Fruit fly (Drosophila melanogaster) whole organism, embryonic: ENCODE results near the gene CG14820.
A peak's percentile ranks its signal among the peaks of the same experiment; 100 is the strongest.

Source experiments
- Aef1 ChIP-seq: fragments of 200-800 bp; sonication (Bioruptor generic); IDR thresholded peaks from 3 replicates; pipeline ENCODE4 v1.3.6; 2022; ENCODE audit warnings: missing biosample characterization, missing genetic modification characterization
- CG10274 ChIP-seq: fragments of 200-800 bp; sonication (Bioruptor generic); optimal IDR thresholded peaks from 3 replicates; lab custom pipeline; 2017; ENCODE audit warnings: missing biosample characterization, mild to moderate bottlenecking, missing genetic modification characterization
- CG10654 ChIP-seq: fragments of 200-800 bp; sonication (Bioruptor generic); optimal IDR thresholded peaks from 2 replicates; lab custom pipeline; 2016; ENCODE audit warnings: missing biosample characterization, missing genetic modification characterization
- CG12104 ChIP-seq: fragments of 200-800 bp; sonication (Bioruptor generic); optimal IDR thresholded peaks from 3 replicates; lab custom pipeline; 2016; ENCODE audit warnings: missing biosample characterization, missing genetic modification characterization
- CG14860 ChIP-seq: fragments of 200-800 bp; sonication (Bioruptor generic); IDR thresholded peaks from 3 replicates; pipeline ENCODE4 v1.3.6; 2022; ENCODE audit warnings: missing biosample characterization, missing genetic modification characterization; ENCODE audit not compliant: partially characterized antibody
- CG15011 ChIP-seq: fragments of 200-800 bp; sonication (Bioruptor generic); optimal IDR thresholded peaks from 3 replicates; lab custom pipeline; 2018; ENCODE audit warnings: missing biosample characterization, mild to moderate bottlenecking, missing genetic modification characterization
- CG15601 ChIP-seq: fragments of 200-800 bp; sonication (Bioruptor generic); optimal IDR thresholded peaks from 3 replicates; lab custom pipeline; 2019; ENCODE audit warnings: missing biosample characterization, mild to moderate bottlenecking, missing genetic modification characterization, moderate library complexity
- CG16815 ChIP-seq: fragments of 200-800 bp; sonication (Bioruptor generic); optimal IDR thresholded peaks from 3 replicates; lab custom pipeline; 2017; ENCODE audit warnings: missing biosample characterization, mild to moderate bottlenecking, missing genetic modification characterization
- CG17612 ChIP-seq: fragments of 200-800 bp; sonication (Bioruptor generic); IDR thresholded peaks from 2 replicates; pipeline ENCODE4 v1.3.6; 2022; ENCODE audit warnings: missing biosample characterization, missing genetic modification characterization
- CG30431 ChIP-seq: fragments of 200-800 bp; sonication (Bioruptor generic); optimal IDR thresholded peaks from 2 replicates; lab custom pipeline; 2017; ENCODE audit warnings: missing biosample characterization, missing genetic modification characterization
- CG33213 ChIP-seq: fragments of 200-800 bp; sonication (Bioruptor generic); optimal IDR thresholded peaks from 3 replicates; lab custom pipeline; 2016; ENCODE audit warnings: missing biosample characterization, missing genetic modification characterization
- CG3838 ChIP-seq: fragments of 200-800 bp; sonication (Bioruptor generic); optimal IDR thresholded peaks from 3 replicates; lab custom pipeline; 2016; ENCODE audit warnings: missing biosample characterization, missing genetic modification characterization
- CG4820 ChIP-seq: fragments of 200-800 bp; sonication (Bioruptor generic); optimal IDR thresholded peaks from 3 replicates; lab custom pipeline; 2016; ENCODE audit warnings: missing biosample characterization, missing genetic modification characterization
- CG5245 ChIP-seq: fragments of 200-800 bp; sonication (Bioruptor generic); optimal IDR thresholded peaks from 3 replicates; lab custom pipeline; 2016; ENCODE audit warnings: missing biosample characterization, missing genetic modification characterization
- CG6791 ChIP-seq: fragments of 200-800 bp; sonication (Bioruptor generic); IDR thresholded peaks from 3 replicates; pipeline ENCODE4 v1.3.6; 2022; ENCODE audit warnings: missing biosample characterization, missing genetic modification characterization; ENCODE audit not compliant: partially characterized antibody
- CG8944 ChIP-seq: fragments of 200-800 bp; sonication (Bioruptor generic); optimal IDR thresholded peaks from 3 replicates; lab custom pipeline; 2016; ENCODE audit warnings: missing biosample characterization, missing genetic modification characterization
- CoRest ChIP-seq: fragments of 200-800 bp; sonication (Bioruptor generic); optimal IDR thresholded peaks from 3 replicates; lab custom pipeline; 2018; ENCODE audit warnings: missing biosample characterization, mild to moderate bottlenecking, missing genetic modification characterization, moderate library complexity
- D ChIP-seq, 2 experiments: fragments of 200-800 bp in 1 of 2; fragments of >200 bp in 1 of 2; sonication (Bioruptor generic) in 1 of 2; optimal IDR thresholded peaks; 2 replicates in 1 of 2; 3 replicates in 1 of 2; lab custom pipeline; 2017; ENCODE audit warnings: mild to moderate bottlenecking in 1 of 2, missing biosample characterization in 1 of 2, missing genetic modification characterization in 1 of 2, missing genetic modification reagents in 1 of 2
- Deaf1 ChIP-seq: fragments of 200-800 bp; optimal IDR thresholded peaks from 3 replicates; lab custom pipeline; 2019; ENCODE audit warnings: missing biosample characterization, mild to moderate bottlenecking, missing genetic modification characterization, moderate library complexity
- Dref ChIP-seq: fragments of 200-800 bp; sonication (Bioruptor generic); IDR thresholded peaks from 2 replicates; pipeline ENCODE4 v1.3.6; 2022; ENCODE audit warnings: missing biosample characterization, missing genetic modification characterization
- Eip74EF ChIP-seq, 2 experiments: fragments of 200-800 bp in 1 of 2; fragments of >200 bp in 1 of 2; sonication (Bioruptor generic) in 1 of 2; optimal IDR thresholded peaks; 2 replicates each; lab custom pipeline; 2017 to 2019; ENCODE audit warnings: missing biosample characterization in 2 of 2, missing genetic modification characterization in 2 of 2, mild to moderate bottlenecking in 1 of 2, moderate library complexity in 1 of 2
- Ets97D ChIP-seq: fragments of 200-800 bp; sonication (Bioruptor generic); optimal IDR thresholded peaks from 3 replicates; lab custom pipeline; 2016; ENCODE audit warnings: missing biosample characterization, missing genetic modification characterization
- Fer2 ChIP-seq: fragments of 200-800 bp; sonication (Bioruptor generic); optimal IDR thresholded peaks from 2 replicates; lab custom pipeline; 2018; ENCODE audit warnings: missing biosample characterization, mild to moderate bottlenecking, missing genetic modification characterization, moderate library complexity
- HmgD ChIP-seq: fragments of 200-800 bp; sonication (Bioruptor generic); optimal IDR thresholded peaks from 3 replicates; lab custom pipeline; 2016; ENCODE audit warnings: missing biosample characterization, missing genetic modification characterization
- Six4 ChIP-seq: fragments of 200-800 bp; sonication (Bioruptor generic); optimal IDR thresholded peaks from 2 replicates; lab custom pipeline; 2016; ENCODE audit warnings: missing biosample characterization, missing genetic modification characterization
- ase ChIP-seq: fragments of 200-800 bp; sonication (Bioruptor generic); IDR thresholded peaks from 3 replicates; pipeline ENCODE4 v1.3.6; 2022; ENCODE audit warnings: missing biosample characterization, missing genetic modification characterization
- bowl ChIP-seq: fragments of 200-800 bp; sonication (Bioruptor generic); IDR thresholded peaks from 2 replicates; pipeline ENCODE4 v1.3.6; 2022; ENCODE audit warnings: missing biosample characterization, missing genetic modification characterization
- chinmo ChIP-seq: fragments of 200-800 bp; sonication (Bioruptor generic); IDR thresholded peaks from 4 replicates; pipeline ENCODE4 v1.3.6; 2022; ENCODE audit warnings: missing biosample characterization, missing genetic modification characterization; ENCODE audit not compliant: partially characterized antibody
- crc ChIP-seq: fragments of 200-800 bp; sonication (Bioruptor generic); optimal IDR thresholded peaks from 2 replicates; lab custom pipeline; 2016; ENCODE audit warnings: missing biosample characterization, missing genetic modification characterization
- dimm ChIP-seq: fragments of 200-800 bp; sonication (Bioruptor generic); IDR thresholded peaks from 2 replicates; pipeline ENCODE4 v1.3.6; 2022; ENCODE audit warnings: missing biosample characterization, missing genetic modification characterization
- eve ChIP-seq, 2 experiments: fragments of >200 bp; optimal IDR thresholded peaks; 2 replicates each; lab custom pipeline; 2017; ENCODE audit warnings: missing biosample characterization in 2 of 2, missing genetic modification characterization in 2 of 2
- exex ChIP-seq: fragments of 200-800 bp; sonication (Bioruptor generic); optimal IDR thresholded peaks from 4 replicates; lab custom pipeline; 2018; ENCODE audit warnings: missing biosample characterization, mild to moderate bottlenecking, missing genetic modification characterization, moderate library complexity
- hb ChIP-seq: fragments of 200-800 bp; sonication (Bioruptor generic); IDR thresholded peaks from 3 replicates; pipeline ENCODE4 v1.3.6; 2022; ENCODE audit warnings: missing biosample characterization, missing genetic modification characterization; ENCODE audit not compliant: partially characterized antibody
- hbn ChIP-seq: fragments of 200-800 bp; sonication (Bioruptor generic); IDR thresholded peaks from 2 replicates; pipeline ENCODE4 v1.3.6; 2022; ENCODE audit warnings: missing biosample characterization, missing genetic modification characterization; ENCODE audit not compliant: partially characterized antibody
- hkb ChIP-seq, 2 experiments: fragments of 200-800 bp in 1 of 2; fragments of >200 bp in 1 of 2; sonication (Bioruptor generic) in 1 of 2; IDR thresholded peaks in 1 of 2; optimal IDR thresholded peaks in 1 of 2; 2 replicates each; pipeline versions ENCODE4 v1.3.6 to Lab custom; 2017 to 2022; ENCODE audit warnings: missing biosample characterization in 1 of 2, missing genetic modification characterization in 1 of 2
- jumu ChIP-seq: fragments of 200-800 bp; sonication (Bioruptor generic); optimal IDR thresholded peaks from 3 replicates; lab custom pipeline; 2016; ENCODE audit warnings: missing biosample characterization, missing genetic modification characterization
- ken ChIP-seq: fragments of 200-800 bp; sonication (Bioruptor generic); IDR thresholded peaks from 3 replicates; pipeline ENCODE4 v1.3.6; 2022; ENCODE audit warnings: missing biosample characterization, missing genetic modification characterization
- klu ChIP-seq: fragments of 200-800 bp; sonication (Bioruptor generic); IDR thresholded peaks from 2 replicates; pipeline ENCODE4 v1.3.6; 2022; ENCODE audit warnings: missing biosample characterization, missing genetic modification characterization
- kni ChIP-seq: fragments of 200-800 bp; sonication (Bioruptor generic); optimal IDR thresholded peaks from 3 replicates; lab custom pipeline; 2017; ENCODE audit warnings: mild to moderate bottlenecking, missing biosample characterization, missing genetic modification reagents, missing genetic modification characterization
- lov ChIP-seq, 2 experiments: fragments of 200-800 bp in 1 of 2; fragments of >200 bp in 1 of 2; sonication (Bioruptor generic) in 1 of 2; IDR thresholded peaks in 1 of 2; optimal IDR thresholded peaks in 1 of 2; 2 replicates in 1 of 2; 3 replicates in 1 of 2; pipeline versions ENCODE4 v1.3.6 to Lab custom; 2017 to 2022; ENCODE audit warnings: missing biosample characterization in 1 of 2, missing genetic modification characterization in 1 of 2
- sd ChIP-seq: fragments of 200-800 bp; sonication (Bioruptor generic); optimal IDR thresholded peaks from 3 replicates; lab custom pipeline; 2018; ENCODE audit warnings: missing biosample characterization, mild to moderate bottlenecking, missing genetic modification characterization, moderate library complexity
- seq ChIP-seq: fragments of 200-800 bp; sonication (Bioruptor generic); IDR thresholded peaks from 2 replicates; pipeline ENCODE4 v1.3.6; 2022; ENCODE audit warnings: missing biosample characterization, missing genetic modification characterization
- so ChIP-seq: fragments of 200-800 bp; sonication (Bioruptor generic); IDR thresholded peaks from 3 replicates; pipeline ENCODE4 v1.3.6; 2022; ENCODE audit warnings: missing biosample characterization, missing genetic modification characterization
- sr ChIP-seq: fragments of 200-800 bp; sonication (Bioruptor generic); IDR thresholded peaks from 3 replicates; pipeline ENCODE4 v1.3.6; 2022; ENCODE audit warnings: missing biosample characterization, missing genetic modification characterization
- sug ChIP-seq: fragments of 200-800 bp; optimal IDR thresholded peaks from 2 replicates; lab custom pipeline; 2019; ENCODE audit warnings: missing biosample characterization, mild to moderate bottlenecking, missing genetic modification characterization, moderate library complexity
- trem ChIP-seq: fragments of 200-800 bp; optimal IDR thresholded peaks from 3 replicates; lab custom pipeline; 2019; ENCODE audit warnings: missing biosample characterization, mild to moderate bottlenecking, missing genetic modification characterization, moderate library complexity
- wek ChIP-seq: fragments of 200-800 bp; sonication (Bioruptor generic); optimal IDR thresholded peaks from 3 replicates; lab custom pipeline; 2018; ENCODE audit warnings: missing biosample characterization, mild to moderate bottlenecking, missing genetic modification characterization, moderate library complexity

CG14820 gene

DNA sequence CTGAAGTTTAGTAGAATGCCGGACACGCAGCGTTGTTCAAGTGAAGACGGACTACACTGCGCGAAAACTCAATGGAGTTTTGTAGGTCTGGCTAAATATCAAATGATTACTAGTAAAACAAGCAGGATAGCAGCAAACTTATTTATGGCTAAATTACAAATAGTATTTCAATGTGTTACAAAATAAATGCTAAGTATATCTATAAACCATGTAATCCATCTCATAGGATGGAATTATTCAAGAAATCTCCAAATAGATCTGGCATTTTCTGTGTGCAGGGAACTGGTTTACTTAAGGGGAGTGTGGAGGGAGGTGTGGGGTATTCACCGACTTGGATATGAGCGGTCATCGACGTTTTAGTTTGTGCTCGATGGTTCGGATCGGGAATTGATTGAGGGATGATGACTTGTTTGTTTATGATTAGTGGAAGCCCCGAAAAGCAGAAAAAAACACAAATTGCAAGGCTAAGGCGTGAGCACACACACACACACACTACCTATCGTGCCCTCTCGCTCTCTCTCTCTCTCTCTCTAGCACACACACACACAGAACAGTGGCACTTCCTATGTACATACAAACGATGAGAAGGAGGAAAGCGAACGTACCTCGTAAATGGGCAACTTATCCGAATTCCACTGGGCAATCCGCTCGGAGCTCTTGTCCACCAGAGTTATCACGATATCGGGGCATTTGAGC lies 31.2 kb downstream of the CG14820 start (continued):
- TF ChIP-seq CG8944 (GFP tag; lab: Kevin White, UChicago): peak; percentile 79
- TF ChIP-seq CG10654: peak; percentile 72
- peak; percentile 34; the same call in 1 of the 2 replicates for TF ChIP-seq dimm (GFP tag; lab: Robert Waterston, UW)
- peak; percentile 48 for TF ChIP-seq Fer2 (tag; lab: Kevin White, UChicago)
- no peak for TF ChIP-seq hbn
- TF ChIP-seq Dref (GFP tag; lab: Robert Waterston, UW): no peak
- TF ChIP-seq lov (optimal IDR thresholded peaks at IDR 0.05; lab: Kevin White, UChicago): no peak
- TF ChIP-seq lov (GFP tag; IDR thresholded peaks at IDR 0.05; lab: Robert Waterston, UW): no peak
- TF ChIP-seq trem (tag; lab: Kevin White, UChicago): peak; percentile 70
- TF ChIP-seq chinmo (GFP tag; lab: Robert Waterston, UW): no peak
- 0 out of 3 replicates have a peak, but pooled peaks have one; percentile 20 for TF ChIP-seq ken (GFP tag; lab: Robert Waterston, UW)
- TF ChIP-seq CoRest: peak; percentile 88
- no peak for TF ChIP-seq exex (tag; lab: Kevin White, UChicago)
- peak; percentile 35 for TF ChIP-seq CG10274
- peak; percentile 36; the same call in 1 of the 2 replicates for TF ChIP-seq CG17612
- TF ChIP-seq CG6791 (GFP tag; lab: Robert Waterston, UW): no peak
- TF ChIP-seq Eip74EF (GFP tag; optimal IDR thresholded peaks at IDR 0.05; lab: Kevin White, UChicago): peak in 1 of 2 experiments; percentile 66
- peak; percentile 72 for TF ChIP-seq Aef1 (GFP tag; lab: Robert Waterston, UW)
- peak; percentile 70 for TF ChIP-seq wek (GFP tag; lab: Kevin White, UChicago)
- no peak for TF ChIP-seq hb
- TF ChIP-seq CG14860: no peak
- TF ChIP-seq sug (tag; lab: Kevin White, UChicago): no peak
- peak; percentile 83 for TF ChIP-seq CG4820
- TF ChIP-seq eve (GFP tag; optimal IDR thresholded peaks at IDR 0.05; lab: Kevin White, UChicago): no peak
- peak; percentile 64 for TF ChIP-seq CG5245 (GFP tag; lab: Kevin White, UChicago)
- TF ChIP-seq CG12104: peak; percentile 73
- TF ChIP-seq sd (tag; lab: Kevin White, UChicago): peak; percentile 24
- TF ChIP-seq jumu (GFP tag; lab: Kevin White, UChicago): peak; percentile 75
- peak; percentile 58; the same call in 2 of the 3 replicates for TF ChIP-seq ase (GFP tag; lab: Robert Waterston, UW)
- peak; percentile 75 for TF ChIP-seq crc (GFP tag; lab: Kevin White, UChicago)
- peak; percentile 67 for TF ChIP-seq CG16815
- TF ChIP-seq Six4 (GFP tag; lab: Kevin White, UChicago): peak; percentile 73
- TF ChIP-seq kni (GFP tag; lab: Kevin White, UChicago): no peak
- TF ChIP-seq Deaf1 (tag; lab: Kevin White, UChicago): no peak
- peak; percentile 70 for TF ChIP-seq CG30431 (GFP tag; lab: Kevin White, UChicago)
- TF ChIP-seq hkb (optimal IDR thresholded peaks at IDR 0.05; lab: Kevin White, UChicago): no peak
- TF ChIP-seq hkb (GFP tag; IDR thresholded peaks at IDR 0.05; lab: Robert Waterston, UW): peak; percentile 70; the same call in 1 of the 2 replicates
- no peak for TF ChIP-seq D (optimal IDR thresholded peaks at IDR 0.05; lab: Kevin White, UChicago)
- peak; percentile 81 for TF ChIP-seq D (GFP tag; optimal IDR thresholded peaks at IDR 0.05; lab: Kevin White, UChicago)
- TF ChIP-seq seq (GFP tag; lab: Robert Waterston, UW): peak; percentile 69
- TF ChIP-seq klu (GFP tag; lab: Robert Waterston, UW): peak; percentile 39; the same call in 1 of the 2 replicates
- peak; percentile 28; the same call in 1 of the 3 replicates for TF ChIP-seq sr (GFP tag; lab: Robert Waterston, UW)
- peak; percentile 40 for TF ChIP-seq CG15011 (GFP tag; lab: Kevin White, UChicago)
- peak; percentile 68 for TF ChIP-seq CG33213 (GFP tag; lab: Kevin White, UChicago)
- peak; percentile 81 for TF ChIP-seq CG15601 (tag; lab: Kevin White, UChicago)
- peak; percentile 42 for TF ChIP-seq CG3838 (GFP tag; lab: Kevin White, UChicago)
- peak; percentile 32 for TF ChIP-seq Ets97D (GFP tag; lab: Kevin White, UChicago)
- peak; percentile 47 for TF ChIP-seq HmgD (GFP tag; lab: Kevin White, UChicago)
- TF ChIP-seq bowl (GFP tag; lab: Robert Waterston, UW): peak; percentile 40; the same call in 1 of the 2 replicates
- TF ChIP-seq so (GFP tag; lab: Robert Waterston, UW): peak; percentile 70; the same call in 1 of the 3 replicates
